Worm (Caenorhabditis elegans) whole organism, midembryonic: ENCODE data around the gene clec-4.

Experiments
- flt-1 ChIP-seq: fragments of 200-800 bp; sonication (Bioruptor generic); IDR thresholded peaks from 2 replicates; pipeline ENCODE4 v1.3.6; 2022; ENCODE audit warnings: missing genetic modification characterization, missing compliant biosample characterization
- med-1 ChIP-seq: sonication (generic microtip); optimal IDR thresholded peaks from 2 replicates; lab custom pipeline; 2017; ENCODE audit warnings: missing genetic modification characterization, mild to moderate bottlenecking, missing compliant biosample characterization, antibody characterized with exemption, missing genetic modification reagents; ENCODE audit not compliant: insufficient read depth

DNA sequence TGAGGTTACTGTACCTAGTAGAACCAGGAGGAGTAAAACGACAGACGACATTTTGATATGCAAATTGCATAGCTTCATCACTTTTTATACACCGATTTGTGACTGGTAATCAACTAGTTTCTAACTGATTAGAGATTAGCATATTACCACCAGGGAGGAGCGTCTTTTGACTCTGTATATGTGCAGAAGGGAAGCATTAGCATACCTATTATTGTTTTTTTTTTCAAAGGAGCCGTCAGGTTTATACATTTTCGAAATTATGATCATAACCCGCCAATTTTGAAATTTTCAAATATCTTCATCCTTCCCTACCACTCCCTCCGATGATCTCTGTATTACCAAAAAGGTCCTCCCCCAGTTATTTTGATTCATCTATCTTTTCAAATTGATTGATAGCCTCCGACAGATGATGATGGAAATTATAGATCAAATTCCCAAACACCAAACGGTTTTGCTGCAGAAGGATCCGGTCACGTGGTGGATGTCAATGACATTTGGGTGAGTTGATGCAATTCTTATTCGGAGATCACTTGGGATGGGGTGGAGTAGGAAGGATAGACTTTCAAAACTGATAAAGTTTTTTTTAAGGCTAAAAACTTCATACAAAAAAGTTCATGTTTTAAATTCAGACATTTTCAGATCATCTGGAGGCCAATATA, 41.1 kb upstream of the clec-4 start, which contains the start of gene nspe-8:
- TF ChIP-seq med-1 (no peak), flt-1 (no peak)
